Fruit fly (Drosophila melanogaster) whole organism, embryonic: ENCODE data around the gene CG12009.

Source experiments
- Bgb ChIP-seq: fragments of 200-800 bp; sonication (Bioruptor generic); IDR thresholded peaks from 2 replicates; pipeline ENCODE4 v1.3.6; 2022; ENCODE audit warnings: missing biosample characterization, missing genetic modification characterization; ENCODE audit not compliant: partially characterized antibody
- BtbVII ChIP-seq: fragments of 200-800 bp; sonication (Bioruptor generic); optimal IDR thresholded peaks from 3 replicates; lab custom pipeline; 2017; ENCODE audit warnings: missing biosample characterization, mild to moderate bottlenecking, missing genetic modification characterization
- CG10147 ChIP-seq: fragments of 200-800 bp; sonication (Bioruptor generic); optimal IDR thresholded peaks from 2 replicates; lab custom pipeline; 2019; ENCODE audit warnings: missing biosample characterization, mild to moderate bottlenecking, missing genetic modification characterization, moderate library complexity
- CG10431 ChIP-seq: fragments of 200-800 bp; sonication (Bioruptor generic); optimal IDR thresholded peaks from 3 replicates; lab custom pipeline; 2018; ENCODE audit warnings: missing biosample characterization, mild to moderate bottlenecking, missing genetic modification characterization
- CG10543 ChIP-seq: fragments of 200-800 bp; sonication (Bioruptor generic); optimal IDR thresholded peaks from 3 replicates; lab custom pipeline; 2017; ENCODE audit warnings: missing biosample characterization, mild to moderate bottlenecking, missing genetic modification characterization, moderate library complexity
- CG11093 ChIP-seq: fragments of 200-800 bp; sonication (Bioruptor generic); IDR thresholded peaks from 3 replicates; pipeline ENCODE4 v1.3.6; 2022; ENCODE audit warnings: missing biosample characterization, missing genetic modification characterization
- CG11504 ChIP-seq: fragments of 200-800 bp; sonication (Bioruptor generic); optimal IDR thresholded peaks from 3 replicates; lab custom pipeline; 2019; ENCODE audit warnings: missing biosample characterization, mild to moderate bottlenecking, missing genetic modification characterization, moderate library complexity
- CG12219 ChIP-seq: fragments of 200-800 bp; sonication (Bioruptor generic); optimal IDR thresholded peaks from 3 replicates; lab custom pipeline; 2018; ENCODE audit warnings: missing biosample characterization, mild to moderate bottlenecking, missing genetic modification characterization
- CG1832 ChIP-seq: fragments of 200-800 bp; sonication (Bioruptor generic); optimal IDR thresholded peaks from 2 replicates; lab custom pipeline; 2017; ENCODE audit warnings: missing biosample characterization, mild to moderate bottlenecking, missing genetic modification characterization, inconsistent platforms
- CG42726 ChIP-seq: fragments of 200-800 bp; sonication (Bioruptor generic); IDR thresholded peaks from 2 replicates; pipeline ENCODE4 v1.3.6; 2022; ENCODE audit warnings: missing biosample characterization, missing genetic modification characterization; ENCODE audit not compliant: partially characterized antibody
- CG4360 ChIP-seq: fragments of 200-800 bp; sonication (Bioruptor generic); IDR thresholded peaks from 2 replicates; pipeline ENCODE4 v1.3.6; 2022; ENCODE audit warnings: missing biosample characterization, missing genetic modification characterization
- CG7372 ChIP-seq: fragments of 200-800 bp; sonication (Bioruptor generic); IDR thresholded peaks from 2 replicates; pipeline ENCODE4 v1.3.6; 2022; ENCODE audit warnings: missing biosample characterization, missing genetic modification characterization
- CG9215 ChIP-seq: fragments of 200-800 bp; sonication (Bioruptor generic); IDR thresholded peaks from 2 replicates; pipeline ENCODE4 v1.3.6; 2022; ENCODE audit warnings: missing biosample characterization, missing genetic modification characterization
- CG9797 ChIP-seq: fragments of 200-800 bp; sonication (Bioruptor generic); optimal IDR thresholded peaks from 3 replicates; lab custom pipeline; 2018; ENCODE audit warnings: missing biosample characterization, mild to moderate bottlenecking, missing genetic modification characterization
- CG9876 ChIP-seq: fragments of 200-800 bp; sonication (Bioruptor generic); optimal IDR thresholded peaks from 2 replicates; lab custom pipeline; 2016; ENCODE audit warnings: missing biosample characterization, missing genetic modification characterization
- CTCF ChIP-seq: fragments of 200-800 bp; sonication (Bioruptor generic); optimal IDR thresholded peaks from 2 replicates; lab custom pipeline; 2017; ENCODE audit warnings: missing biosample characterization, mild to moderate bottlenecking, missing genetic modification characterization, moderate library complexity
- Doc2 ChIP-seq: fragments of 200-800 bp; sonication (Bioruptor generic); IDR thresholded peaks from 2 replicates; pipeline ENCODE4 v1.3.6; 2022; ENCODE audit warnings: missing biosample characterization, missing genetic modification characterization
- Doc3 ChIP-seq: fragments of 200-800 bp; sonication (Bioruptor generic); IDR thresholded peaks from 3 replicates; pipeline ENCODE4 v1.3.6; 2022; ENCODE audit warnings: missing biosample characterization, missing genetic modification characterization; ENCODE audit not compliant: partially characterized antibody
- H2.0 ChIP-seq: fragments of 200-800 bp; sonication (Bioruptor generic); IDR thresholded peaks from 2 replicates; pipeline ENCODE4 v1.3.6; 2022; ENCODE audit warnings: missing biosample characterization, missing genetic modification characterization
- HmgD ChIP-seq: fragments of 200-800 bp; sonication (Bioruptor generic); optimal IDR thresholded peaks from 3 replicates; lab custom pipeline; 2016; ENCODE audit warnings: missing biosample characterization, missing genetic modification characterization
- Jarid2 ChIP-seq: fragments of 200-800 bp; sonication (Bioruptor generic); optimal IDR thresholded peaks from 3 replicates; lab custom pipeline; 2017; ENCODE audit warnings: mild to moderate bottlenecking, missing biosample characterization, missing genetic modification reagents, missing genetic modification characterization
- Kr ChIP-seq: fragments of 200-800 bp; sonication (Bioruptor generic); optimal IDR thresholded peaks from 2 replicates; lab custom pipeline; 2017; ENCODE audit warnings: missing biosample characterization, mild to moderate bottlenecking, missing genetic modification characterization
- Med ChIP-seq: fragments of 200-800 bp; sonication (Bioruptor generic); peaks from one replicate; lab custom pipeline; 2016; ENCODE audit warnings: missing biosample characterization, missing genetic modification characterization, mild to moderate bottlenecking, inconsistent platforms, moderate library complexity
- Mes4 ChIP-seq: fragments of 200-800 bp; sonication (Bioruptor generic); optimal IDR thresholded peaks from 2 replicates; lab custom pipeline; 2016; ENCODE audit warnings: missing biosample characterization, missing genetic modification characterization
- NC2α ChIP-seq: fragments of 200-800 bp; sonication (Bioruptor generic); optimal IDR thresholded peaks from 2 replicates; lab custom pipeline; 2016; ENCODE audit warnings: missing biosample characterization, missing genetic modification characterization
- NC2β ChIP-seq: fragments of 200-800 bp; sonication (Bioruptor generic); optimal IDR thresholded peaks from 2 replicates; lab custom pipeline; 2016; ENCODE audit warnings: missing biosample characterization, missing genetic modification characterization
- NK7.1 ChIP-seq: fragments of 200-800 bp; sonication (Bioruptor generic); optimal IDR thresholded peaks from 3 replicates; lab custom pipeline; 2016; ENCODE audit warnings: missing biosample characterization, missing genetic modification characterization
- Nf-YB ChIP-seq: fragments of 200-800 bp; sonication (Bioruptor generic); optimal IDR thresholded peaks from 3 replicates; lab custom pipeline; 2019; ENCODE audit warnings: missing biosample characterization, mild to moderate bottlenecking, missing genetic modification characterization, moderate library complexity
- Nf-YC ChIP-seq: fragments of 200-800 bp; optimal IDR thresholded peaks from 3 replicates; lab custom pipeline; 2019; ENCODE audit warnings: missing biosample characterization, mild to moderate bottlenecking, missing genetic modification characterization, moderate library complexity
- Optix ChIP-seq: fragments of 200-800 bp; sonication (Bioruptor generic); IDR thresholded peaks from 3 replicates; pipeline ENCODE4 v1.3.6; 2022; ENCODE audit warnings: missing biosample characterization, missing genetic modification characterization
- Rx ChIP-seq: fragments of 200-800 bp; sonication (Bioruptor generic); IDR thresholded peaks from 2 replicates; pipeline ENCODE4 v1.3.6; 2022; ENCODE audit warnings: missing biosample characterization, missing genetic modification characterization
- Stat92E ChIP-seq, 3 experiments: fragments of >200 bp in 2 of 3; fragments of 200-800 bp in 1 of 3; sonication (Bioruptor generic) in 1 of 3; optimal IDR thresholded peaks; 2 replicates each; lab custom pipeline; 2017 to 2019; ENCODE audit warnings: missing biosample characterization in 3 of 3, missing genetic modification characterization in 3 of 3, mild to moderate bottlenecking in 1 of 3, moderate library complexity in 1 of 3
- Trl ChIP-seq, 3 experiments: fragments of >200 bp in 2 of 3; fragments of 200-800 bp in 1 of 3; sonication (Bioruptor generic) in 1 of 3; optimal IDR thresholded peaks; 2 replicates in 1 of 3; 3 replicates in 2 of 3; lab custom pipeline; 2016 to 2017; ENCODE audit warnings: missing biosample characterization in 1 of 3, missing genetic modification characterization in 1 of 3
- Vsx1 ChIP-seq: fragments of 200-800 bp; sonication (Bioruptor generic); optimal IDR thresholded peaks from 2 replicates; lab custom pipeline; 2017; ENCODE audit warnings: missing biosample characterization, mild to moderate bottlenecking, missing genetic modification characterization, missing genetic modification reagents
- amos ChIP-seq: fragments of 200-800 bp; sonication (Bioruptor generic); IDR thresholded peaks from 2 replicates; pipeline ENCODE4 v1.3.6; 2022; ENCODE audit warnings: missing biosample characterization, missing genetic modification characterization; ENCODE audit not compliant: partially characterized antibody
- ase ChIP-seq: fragments of 200-800 bp; sonication (Bioruptor generic); IDR thresholded peaks from 3 replicates; pipeline ENCODE4 v1.3.6; 2022; ENCODE audit warnings: missing biosample characterization, missing genetic modification characterization
- bab2 ChIP-seq: fragments of 200-800 bp; sonication (Bioruptor generic); optimal IDR thresholded peaks from 2 replicates; lab custom pipeline; 2016; ENCODE audit warnings: missing biosample characterization, missing genetic modification characterization
- bcd ChIP-seq: fragments of 200-800 bp; sonication (Bioruptor generic); optimal IDR thresholded peaks from 2 replicates; lab custom pipeline; 2017; ENCODE audit warnings: missing biosample characterization, mild to moderate bottlenecking, missing genetic modification characterization
- chm ChIP-seq: fragments of 200-800 bp; sonication (Bioruptor generic); IDR thresholded peaks from 2 replicates; pipeline ENCODE4 v1.3.6; 2022; ENCODE audit warnings: missing biosample characterization, missing genetic modification characterization
- corto ChIP-seq: fragments of 200-800 bp; sonication (Bioruptor generic); optimal IDR thresholded peaks from 2 replicates; lab custom pipeline; 2016; ENCODE audit warnings: missing biosample characterization, mild to moderate bottlenecking, missing genetic modification characterization, moderate library complexity
- dan ChIP-seq: fragments of 200-800 bp; sonication (Bioruptor generic); IDR thresholded peaks from 2 replicates; pipeline ENCODE4 v1.3.6; 2022; ENCODE audit warnings: missing biosample characterization, missing genetic modification characterization
- grau ChIP-seq: fragments of 200-800 bp; optimal IDR thresholded peaks from 3 replicates; lab custom pipeline; 2019; ENCODE audit warnings: missing biosample characterization, mild to moderate bottlenecking, missing genetic modification characterization, moderate library complexity
- hb ChIP-seq: fragments of 200-800 bp; sonication (Bioruptor generic); IDR thresholded peaks from 3 replicates; pipeline ENCODE4 v1.3.6; 2022; ENCODE audit warnings: missing biosample characterization, missing genetic modification characterization; ENCODE audit not compliant: partially characterized antibody
- nerfin-1 ChIP-seq: fragments of 200-800 bp; sonication (Bioruptor generic); optimal IDR thresholded peaks from 3 replicates; lab custom pipeline; 2019; ENCODE audit warnings: missing biosample characterization, mild to moderate bottlenecking, missing genetic modification characterization, moderate library complexity
- otp ChIP-seq: fragments of 200-800 bp; sonication (Bioruptor generic); IDR thresholded peaks from 3 replicates; pipeline ENCODE4, ENCODE4 v1.3.6; 2022; ENCODE audit warnings: missing biosample characterization, missing genetic modification characterization
- so ChIP-seq: fragments of 200-800 bp; sonication (Bioruptor generic); IDR thresholded peaks from 3 replicates; pipeline ENCODE4 v1.3.6; 2022; ENCODE audit warnings: missing biosample characterization, missing genetic modification characterization
- sqz ChIP-seq: fragments of 200-800 bp; sonication (Bioruptor generic); optimal IDR thresholded peaks from 3 replicates; lab custom pipeline; 2018; ENCODE audit warnings: missing biosample characterization, mild to moderate bottlenecking, missing genetic modification characterization
- vfl ChIP-seq: fragments of 200-800 bp; sonication (Bioruptor generic); optimal IDR thresholded peaks from 2 replicates; lab custom pipeline; 2016; ENCODE audit warnings: missing biosample characterization, missing genetic modification characterization
- wek ChIP-seq: fragments of 200-800 bp; sonication (Bioruptor generic); optimal IDR thresholded peaks from 3 replicates; lab custom pipeline; 2018; ENCODE audit warnings: missing biosample characterization, mild to moderate bottlenecking, missing genetic modification characterization, moderate library complexity
- zfh1 ChIP-seq: fragments of 200-800 bp; sonication (Bioruptor generic); IDR thresholded peaks from 3 replicates; pipeline ENCODE4 v1.3.6; 2022; ENCODE audit warnings: missing biosample characterization, missing genetic modification characterization

Gene CG12009

dm6 chr3L:3319223-3319643 lies 28.0 kb downstream of the CG12009 start, which contains the start of the genes PIG-C, CG12016 and Dpm2 (continued):
- no peak for TF ChIP-seq sqz (GFP tag; lab: Kevin White, UChicago)
- TF ChIP-seq CG9797 (GFP tag; lab: Kevin White, UChicago), result peak; percentile 79
- TF ChIP-seq Trl (optimal IDR thresholded peaks at IDR 0.05; lab: Kevin White, UChicago), result no peak
- TF ChIP-seq Trl (GFP tag; optimal IDR thresholded peaks at IDR 0.05; lab: Kevin White, UChicago), result peak; percentile 78
- TF ChIP-seq Kr, result no peak
- peak; percentile 76 for TF ChIP-seq CG10543
- no peak for TF ChIP-seq Vsx1 (GFP tag; lab: Kevin White, UChicago)
- TF ChIP-seq NC2β (GFP tag; lab: Kevin White, UChicago), result peak; percentile 63
- no peak for TF ChIP-seq Doc2 (GFP tag; lab: Robert Waterston, UW)
- TF ChIP-seq wek (GFP tag; lab: Kevin White, UChicago), result no peak
- peak; percentile 41 for TF ChIP-seq Mes4
- peak; percentile 77 for TF ChIP-seq grau (tag; lab: Kevin White, UChicago)
- TF ChIP-seq vfl (GFP tag; lab: Kevin White, UChicago), result peak; percentile 55
- TF ChIP-seq CG1832 (GFP tag; lab: Kevin White, UChicago), result no peak
- no peak for TF ChIP-seq Nf-YB (GFP tag; lab: Kevin White, UChicago)
- TF ChIP-seq hb (GFP tag; lab: Robert Waterston, UW), result peak; percentile 96
- TF ChIP-seq CTCF (GFP tag; lab: Kevin White, UChicago), result no peak
- TF ChIP-seq Optix (GFP tag; lab: Robert Waterston, UW), result no peak
- no peak for TF ChIP-seq BtbVII (GFP tag; lab: Kevin White, UChicago)
- peak; percentile 39 for TF ChIP-seq NC2α
- TF ChIP-seq Doc3, result peak; percentile 97
- peak; percentile 52 for TF ChIP-seq bab2 (GFP tag; lab: Kevin White, UChicago)
- TF ChIP-seq Stat92E (GFP tag; optimal IDR thresholded peaks at IDR 0.05; lab: Kevin White, UChicago), result no peak
- no peak for TF ChIP-seq otp
- TF ChIP-seq HmgD, result peak; percentile 74
- TF ChIP-seq bcd (GFP tag; lab: Kevin White, UChicago), result no peak
- 0 out of 3 replicates have a peak, but pooled peaks have one; percentile 20 for TF ChIP-seq CG11093
- TF ChIP-seq Jarid2 (GFP tag; lab: Kevin White, UChicago), result no peak
- TF ChIP-seq dan (GFP tag; lab: Robert Waterston, UW), result no peak
- TF ChIP-seq amos (GFP tag; lab: Robert Waterston, UW), result peak; percentile 98
- TF ChIP-seq Med, result peak; percentile 93
- TF ChIP-seq CG12219 (GFP tag; lab: Kevin White, UChicago), result no peak
- TF ChIP-seq CG11504, result no peak
- TF ChIP-seq chm (GFP tag; lab: Robert Waterston, UW), result no peak
- peak; percentile 65 for TF ChIP-seq nerfin-1 (tag; lab: Kevin White, UChicago)
- TF ChIP-seq CG4360 (GFP tag; lab: Robert Waterston, UW), result no peak
- peak; percentile 58 for TF ChIP-seq CG10147 (GFP tag; lab: Kevin White, UChicago)
- TF ChIP-seq CG42726 (GFP tag; lab: Robert Waterston, UW), result peak; percentile 95
- peak; percentile 51; the same call in 1 of the 3 replicates for TF ChIP-seq zfh1 (GFP tag; lab: Robert Waterston, UW)
- peak; percentile 30 for TF ChIP-seq CG9876 (GFP tag; lab: Kevin White, UChicago)
- peak; percentile 50 for TF ChIP-seq corto
- 0 out of 2 replicates have a peak, but pooled peaks have one; percentile 26 for TF ChIP-seq Rx (GFP tag; lab: Robert Waterston, UW)
- no peak for TF ChIP-seq CG10431 (GFP tag; lab: Kevin White, UChicago)
- TF ChIP-seq CG7372 (GFP tag; lab: Robert Waterston, UW), result peak; percentile 65
- TF ChIP-seq Bgb (GFP tag; lab: Robert Waterston, UW), result peak; percentile 97
- TF ChIP-seq H2.0 (GFP tag; lab: Robert Waterston, UW), result no peak; the same call in 1 of the 2 replicates
- no peak; the same call in none of the 2 replicates for TF ChIP-seq CG9215
- peak; percentile 26 for TF ChIP-seq NK7.1
- TF ChIP-seq so, result no peak
- peak; percentile 70 for TF ChIP-seq Nf-YC
- TF ChIP-seq ase, result peak; percentile 50; the same call in 1 of the 3 replicates
